Fruit fly (Drosophila melanogaster) whole organism, embryonic: ENCODE results near the gene trus.

ENCODE experiments used
- Bgb ChIP-seq: fragments of 200-800 bp; sonication (Bioruptor generic); IDR thresholded peaks from 2 replicates; pipeline ENCODE4 v1.3.6; 2022; ENCODE audit warnings: missing biosample characterization, missing genetic modification characterization; ENCODE audit not compliant: partially characterized antibody
- CG11093 ChIP-seq: fragments of 200-800 bp; sonication (Bioruptor generic); IDR thresholded peaks from 3 replicates; pipeline ENCODE4 v1.3.6; 2022; ENCODE audit warnings: missing biosample characterization, missing genetic modification characterization
- CG12299 ChIP-seq: fragments of 200-800 bp; sonication (Bioruptor generic); optimal IDR thresholded peaks from 2 replicates; lab custom pipeline; 2018; ENCODE audit warnings: missing biosample characterization, mild to moderate bottlenecking, missing genetic modification characterization
- CG12391 ChIP-seq: fragments of 200-800 bp; sonication (Bioruptor generic); optimal IDR thresholded peaks from 3 replicates; lab custom pipeline; 2018; ENCODE audit warnings: missing biosample characterization, mild to moderate bottlenecking, missing genetic modification characterization, moderate library complexity
- CG12659 ChIP-seq: fragments of 200-800 bp; sonication (Bioruptor generic); optimal IDR thresholded peaks from 3 replicates; lab custom pipeline; 2017; ENCODE audit warnings: mild to moderate bottlenecking, missing biosample characterization, missing genetic modification reagents, missing genetic modification characterization
- CG14710 ChIP-seq: fragments of 200-800 bp; sonication (Bioruptor generic); optimal IDR thresholded peaks from 3 replicates; lab custom pipeline; 2019; ENCODE audit warnings: missing biosample characterization, mild to moderate bottlenecking, missing genetic modification characterization, moderate library complexity
- CG16813 ChIP-seq: fragments of 200-800 bp; sonication (Bioruptor generic); IDR thresholded peaks from 3 replicates; pipeline ENCODE4 v1.3.6; 2022; ENCODE audit warnings: missing biosample characterization, missing genetic modification characterization; ENCODE audit not compliant: partially characterized antibody
- CG17186 ChIP-seq: fragments of 200-800 bp; sonication (Bioruptor generic); optimal IDR thresholded peaks from 3 replicates; lab custom pipeline; 2017; ENCODE audit warnings: missing biosample characterization, missing genetic modification reagents, missing genetic modification characterization
- CG17361 ChIP-seq: fragments of 200-800 bp; sonication (Bioruptor generic); IDR thresholded peaks from 3 replicates; pipeline ENCODE4 v1.3.6; 2022; ENCODE audit warnings: missing biosample characterization, missing genetic modification characterization
- CG2202 ChIP-seq: fragments of 200-800 bp; sonication (Bioruptor generic); optimal IDR thresholded peaks from 2 replicates; lab custom pipeline; 2018; ENCODE audit warnings: missing biosample characterization, mild to moderate bottlenecking, missing genetic modification characterization
- CG2712 ChIP-seq: fragments of 200-800 bp; optimal IDR thresholded peaks from 3 replicates; lab custom pipeline; 2019; ENCODE audit warnings: missing biosample characterization, mild to moderate bottlenecking, missing genetic modification characterization, moderate library complexity
- CG30403 ChIP-seq: fragments of 200-800 bp; sonication (Bioruptor generic); optimal IDR thresholded peaks from 3 replicates; lab custom pipeline; 2016; ENCODE audit warnings: missing biosample characterization, missing genetic modification characterization
- CG33557 ChIP-seq: fragments of 200-800 bp; sonication (Bioruptor generic); optimal IDR thresholded peaks from 2 replicates; lab custom pipeline; 2019; ENCODE audit warnings: missing biosample characterization, mild to moderate bottlenecking, missing genetic modification characterization, moderate library complexity
- CG3995 ChIP-seq: fragments of 200-800 bp; sonication (Bioruptor generic); optimal IDR thresholded peaks from 3 replicates; lab custom pipeline; 2016; ENCODE audit warnings: missing biosample characterization, missing genetic modification characterization
- CG6765 ChIP-seq: fragments of 200-800 bp; sonication (Bioruptor generic); optimal IDR thresholded peaks from 3 replicates; lab custom pipeline; 2017; ENCODE audit warnings: missing biosample characterization, mild to moderate bottlenecking, missing genetic modification characterization
- CG8290 ChIP-seq, 3 experiments: fragments of 200-800 bp; sonication (Bioruptor generic); optimal IDR thresholded peaks; 2 replicates each; lab custom pipeline; 2016 to 2019; ENCODE audit warnings: missing biosample characterization in 3 of 3, missing genetic modification characterization in 3 of 3, mild to moderate bottlenecking in 2 of 3, moderate library complexity in 1 of 3
- CG8924 ChIP-seq: fragments of 200-800 bp; optimal IDR thresholded peaks from 3 replicates; lab custom pipeline; 2019; ENCODE audit warnings: missing biosample characterization, mild to moderate bottlenecking, missing genetic modification characterization, moderate library complexity
- Dll ChIP-seq: fragments of 200-800 bp; sonication (Bioruptor generic); IDR thresholded peaks from 4 replicates; pipeline ENCODE4 v1.3.6; 2022; ENCODE audit warnings: missing biosample characterization, missing genetic modification characterization; ENCODE audit not compliant: partially characterized antibody
- Dref ChIP-seq: fragments of 200-800 bp; sonication (Bioruptor generic); IDR thresholded peaks from 2 replicates; pipeline ENCODE4 v1.3.6; 2022; ENCODE audit warnings: missing biosample characterization, missing genetic modification characterization
- E2f2 ChIP-seq: fragments of 200-800 bp; sonication (Bioruptor generic); IDR thresholded peaks from 2 replicates; pipeline ENCODE4 v1.3.6; 2022; ENCODE audit warnings: missing biosample characterization, missing genetic modification characterization
- Ets97D ChIP-seq: fragments of 200-800 bp; sonication (Bioruptor generic); optimal IDR thresholded peaks from 3 replicates; lab custom pipeline; 2016; ENCODE audit warnings: missing biosample characterization, missing genetic modification characterization
- HLH4C ChIP-seq: fragments of 200-800 bp; sonication (Bioruptor generic); IDR thresholded peaks from 3 replicates; pipeline ENCODE4 v1.3.6; 2022; ENCODE audit warnings: missing biosample characterization, missing genetic modification characterization; ENCODE audit not compliant: partially characterized antibody
- HmgZ ChIP-seq: fragments of 200-800 bp; sonication (Bioruptor generic); optimal IDR thresholded peaks from 2 replicates; lab custom pipeline; 2018; ENCODE audit warnings: missing biosample characterization, mild to moderate bottlenecking, missing genetic modification characterization
- Med ChIP-seq: fragments of 200-800 bp; sonication (Bioruptor generic); peaks from one replicate; lab custom pipeline; 2016; ENCODE audit warnings: missing biosample characterization, missing genetic modification characterization, mild to moderate bottlenecking, inconsistent platforms, moderate library complexity
- NC2β ChIP-seq: fragments of 200-800 bp; sonication (Bioruptor generic); optimal IDR thresholded peaks from 2 replicates; lab custom pipeline; 2016; ENCODE audit warnings: missing biosample characterization, missing genetic modification characterization
- NFAT ChIP-seq: fragments of 200-800 bp; sonication (Bioruptor generic); IDR thresholded peaks from 2 replicates; pipeline ENCODE4 v1.3.6; 2022; ENCODE audit warnings: missing biosample characterization, missing genetic modification characterization
- Oaz ChIP-seq: fragments of 200-800 bp; sonication (Bioruptor generic); IDR thresholded peaks from 2 replicates; pipeline ENCODE4 v1.3.6; 2022; ENCODE audit warnings: missing biosample characterization, missing genetic modification characterization
- Pdp1 ChIP-seq, 2 experiments: fragments of 200-800 bp; sonication (Bioruptor generic); optimal IDR thresholded peaks; 3 replicates each; lab custom pipeline; 2016; ENCODE audit warnings: missing biosample characterization in 2 of 2, missing genetic modification characterization in 2 of 2, mild to moderate bottlenecking in 1 of 2, moderate library complexity in 1 of 2
- Sry-β ChIP-seq: fragments of 200-800 bp; sonication (Bioruptor generic); optimal IDR thresholded peaks from 2 replicates; lab custom pipeline; 2018; ENCODE audit warnings: missing biosample characterization, mild to moderate bottlenecking, missing genetic modification characterization, moderate library complexity
- YL-1 ChIP-seq: fragments of 200-800 bp; sonication (Bioruptor generic); optimal IDR thresholded peaks from 3 replicates; lab custom pipeline; 2017; ENCODE audit warnings: missing biosample characterization, mild to moderate bottlenecking, missing genetic modification characterization
- ato ChIP-seq: fragments of 200-800 bp; sonication (Bioruptor generic); IDR thresholded peaks from 2 replicates; pipeline ENCODE4 v1.3.6; 2022; ENCODE audit warnings: missing biosample characterization, missing genetic modification characterization; ENCODE audit not compliant: partially characterized antibody
- bbx ChIP-seq: fragments of 200-800 bp; sonication (Bioruptor generic); IDR thresholded peaks from 2 replicates; pipeline ENCODE4 v1.3.6; 2022; ENCODE audit warnings: missing biosample characterization, missing genetic modification characterization; ENCODE audit not compliant: partially characterized antibody
- eve ChIP-seq, 2 experiments: fragments of >200 bp; optimal IDR thresholded peaks; 2 replicates each; lab custom pipeline; 2017; ENCODE audit warnings: missing biosample characterization in 2 of 2, missing genetic modification characterization in 2 of 2
- gcm ChIP-seq: fragments of 200-800 bp; sonication (Bioruptor generic); optimal IDR thresholded peaks from 2 replicates; lab custom pipeline; 2019; ENCODE audit warnings: missing biosample characterization, mild to moderate bottlenecking, missing genetic modification characterization, moderate library complexity
- gem ChIP-seq: fragments of 200-800 bp; sonication (Bioruptor generic); optimal IDR thresholded peaks from 2 replicates; lab custom pipeline; 2019; ENCODE audit warnings: missing biosample characterization, mild to moderate bottlenecking, missing genetic modification characterization, moderate library complexity
- gfzf ChIP-seq: fragments of 200-800 bp; sonication (Bioruptor generic); optimal IDR thresholded peaks from 2 replicates; lab custom pipeline; 2016; ENCODE audit warnings: missing biosample characterization, mild to moderate bottlenecking, missing genetic modification characterization, moderate library complexity
- hbn ChIP-seq: fragments of 200-800 bp; sonication (Bioruptor generic); IDR thresholded peaks from 2 replicates; pipeline ENCODE4 v1.3.6; 2022; ENCODE audit warnings: missing biosample characterization, missing genetic modification characterization; ENCODE audit not compliant: partially characterized antibody
- hth ChIP-seq: fragments of >200 bp; optimal IDR thresholded peaks from 2 replicates; lab custom pipeline; 2017; ENCODE audit warnings: inconsistent platforms
- insv ChIP-seq, 2 experiments: fragments of 200-800 bp; sonication (Bioruptor generic); optimal IDR thresholded peaks; 3 replicates each; lab custom pipeline; 2016 to 2018; ENCODE audit warnings: missing biosample characterization in 2 of 2, missing genetic modification characterization in 2 of 2
- kay ChIP-seq: fragments of 200-800 bp; sonication (Bioruptor generic); optimal IDR thresholded peaks from 2 replicates; lab custom pipeline; 2016; ENCODE audit warnings: missing biosample characterization, missing genetic modification characterization
- lbe ChIP-seq: fragments of 200-800 bp; sonication (Bioruptor generic); optimal IDR thresholded peaks from 2 replicates; lab custom pipeline; 2016; ENCODE audit warnings: missing biosample characterization, mild to moderate bottlenecking, missing genetic modification characterization
- nom ChIP-seq: fragments of 200-800 bp; sonication (Bioruptor generic); optimal IDR thresholded peaks from 2 replicates; lab custom pipeline; 2017; ENCODE audit warnings: missing biosample characterization, missing genetic modification characterization, mild to moderate bottlenecking, moderate library complexity, missing genetic modification reagents
- ranshi ChIP-seq: fragments of 200-800 bp; sonication (Bioruptor generic); IDR thresholded peaks from 2 replicates; pipeline ENCODE4 v1.3.6; 2022; ENCODE audit warnings: missing biosample characterization, missing genetic modification characterization
- sna ChIP-seq: fragments of 200-800 bp; sonication (Bioruptor generic); IDR thresholded peaks from 2 replicates; pipeline ENCODE4 v1.3.6; 2022; ENCODE audit warnings: missing biosample characterization, missing genetic modification characterization; ENCODE audit not compliant: partially characterized antibody
- sob ChIP-seq: fragments of 200-800 bp; sonication (Bioruptor generic); IDR thresholded peaks from 2 replicates; pipeline ENCODE4 v1.3.6; 2022; ENCODE audit warnings: missing biosample characterization, missing genetic modification characterization
- sug ChIP-seq: fragments of 200-800 bp; optimal IDR thresholded peaks from 2 replicates; lab custom pipeline; 2019; ENCODE audit warnings: missing biosample characterization, mild to moderate bottlenecking, missing genetic modification characterization, moderate library complexity
- z ChIP-seq: fragments of 200-800 bp; sonication (Bioruptor generic); IDR thresholded peaks from 3 replicates; pipeline ENCODE4 v1.3.6; 2022; ENCODE audit warnings: missing biosample characterization, missing genetic modification characterization

Gene trus

dm6 chr3R:12439401-12440143 lies 16.8 kb upstream of the trus start, which contains the start of gene Desat1 (continued):
- peak; percentile 93 for TF ChIP-seq Dll
- TF ChIP-seq ranshi (GFP tag; lab: Robert Waterston, UW), result no peak
- peak; percentile 20 for TF ChIP-seq CG12391 (tag; lab: Kevin White, UChicago)
- TF ChIP-seq gcm, result peak; percentile 27
- TF ChIP-seq ato, result peak; percentile 86
- peak; percentile 23 for TF ChIP-seq CG12659 (GFP tag; lab: Kevin White, UChicago)
- peak; percentile 90 for TF ChIP-seq Bgb
- peak; percentile 38 for TF ChIP-seq CG2712 (tag; lab: Kevin White, UChicago)
- no peak for TF ChIP-seq eve (GFP tag; optimal IDR thresholded peaks at IDR 0.05; lab: Kevin White, UChicago)
- no peak for TF ChIP-seq nom
- peak; percentile 9; the same call in 1 of the 2 replicates for TF ChIP-seq NFAT (GFP tag; lab: Robert Waterston, UW)
- TF ChIP-seq z, result no peak
- peak; percentile 51 for TF ChIP-seq Ets97D (GFP tag; lab: Kevin White, UChicago)
- TF ChIP-seq CG3995 (GFP tag; lab: Kevin White, UChicago), result peak; percentile 19
- peak; percentile 26 for TF ChIP-seq CG8290 (GFP tag; optimal IDR thresholded peaks at IDR 0.05; lab: Kevin White, UChicago)
- peak in 1 of 2 experiments; percentile 18 for TF ChIP-seq CG8290 (tag; optimal IDR thresholded peaks at IDR 0.05; lab: Kevin White, UChicago)
- peak; percentile 89 for TF ChIP-seq HLH4C (GFP tag; lab: Robert Waterston, UW)
- TF ChIP-seq CG30403 (GFP tag; lab: Kevin White, UChicago), result peak; percentile 8
- no peak for TF ChIP-seq sob (GFP tag; lab: Robert Waterston, UW)
- no peak for TF ChIP-seq kay (GFP tag; lab: Kevin White, UChicago)
- TF ChIP-seq YL-1 (GFP tag; lab: Kevin White, UChicago), result peak; percentile 55
- TF ChIP-seq NC2β (GFP tag; lab: Kevin White, UChicago), result peak; percentile 4
- TF ChIP-seq Dref (GFP tag; lab: Robert Waterston, UW), result peak; percentile 84
- peak in 1 of 2 experiments; percentile 60 for TF ChIP-seq Pdp1 (GFP tag; optimal IDR thresholded peaks at IDR 0.05; lab: Kevin White, UChicago)
- TF ChIP-seq Med (GFP tag; lab: Kevin White, UChicago), result peak; percentile 72
- peak; percentile 50 for TF ChIP-seq lbe (GFP tag; lab: Kevin White, UChicago)
- peak; percentile 11 for TF ChIP-seq gem (tag; lab: Kevin White, UChicago)
- peak; percentile 89 for TF ChIP-seq hbn
- TF ChIP-seq E2f2 (GFP tag; lab: Robert Waterston, UW), result peak; percentile 49; the same call in 1 of the 2 replicates
- TF ChIP-seq Oaz (GFP tag; lab: Robert Waterston, UW), result no peak
- TF ChIP-seq sna (GFP tag; lab: Robert Waterston, UW), result peak; percentile 93
- TF ChIP-seq CG17186 (GFP tag; lab: Kevin White, UChicago), result peak; percentile 12
- peak; percentile 55 for TF ChIP-seq Sry-β (GFP tag; lab: Kevin White, UChicago)
- TF ChIP-seq CG33557, result peak; percentile 23
- TF ChIP-seq CG8924 (tag; lab: Kevin White, UChicago), result peak; percentile 34
- TF ChIP-seq CG16813 (GFP tag; lab: Robert Waterston, UW), result peak; percentile 90
- TF ChIP-seq CG11093 (GFP tag; lab: Robert Waterston, UW), result no peak
- peak; percentile 22 for TF ChIP-seq sug
- peak; percentile 36 for TF ChIP-seq HmgZ (tag; lab: Kevin White, UChicago)
- TF ChIP-seq CG12299 (tag; lab: Kevin White, UChicago), result no peak
- no peak for TF ChIP-seq hth (lab: Kevin White, UChicago)
- TF ChIP-seq CG2202 (tag; lab: Kevin White, UChicago), result no peak
- TF ChIP-seq gfzf (GFP tag; lab: Kevin White, UChicago), result peak; percentile 34
- TF ChIP-seq CG17361 (GFP tag; lab: Robert Waterston, UW), result peak; percentile 26; the same call in 1 of the 3 replicates
- peak; percentile 59 for TF ChIP-seq CG14710 (tag; lab: Kevin White, UChicago)
- peak; percentile 96 for TF ChIP-seq bbx (GFP tag; lab: Robert Waterston, UW)
- peak; percentile 86 to 97 for TF ChIP-seq insv (GFP tag; optimal IDR thresholded peaks at IDR 0.05; lab: Kevin White, UChicago)
- TF ChIP-seq CG6765 (GFP tag; lab: Kevin White, UChicago), result peak; percentile 14
